Fruit fly (Drosophila melanogaster) whole organism, embryonic: ENCODE data around the gene nAChRalpha6.

Experiments
- Adf1 ChIP-seq: fragments of 200-800 bp; sonication (Bioruptor generic); IDR thresholded peaks from 2 replicates; pipeline ENCODE4 v1.3.6; 2022; ENCODE audit warnings: missing biosample characterization, missing genetic modification characterization
- Awh ChIP-seq: fragments of 200-800 bp; sonication (Bioruptor generic); IDR thresholded peaks from 2 replicates; pipeline ENCODE4, ENCODE4 v1.3.6; 2022; ENCODE audit warnings: missing biosample characterization, missing genetic modification characterization
- CG10321 ChIP-seq: fragments of 200-800 bp; sonication (Bioruptor generic); IDR thresholded peaks from 2 replicates; pipeline ENCODE4 v1.3.6; 2022; ENCODE audit warnings: missing biosample characterization, missing genetic modification characterization
- CG11504 ChIP-seq: fragments of 200-800 bp; sonication (Bioruptor generic); optimal IDR thresholded peaks from 3 replicates; lab custom pipeline; 2019; ENCODE audit warnings: missing biosample characterization, mild to moderate bottlenecking, missing genetic modification characterization, moderate library complexity
- CG11560 ChIP-seq: fragments of 200-800 bp; sonication (Bioruptor generic); IDR thresholded peaks from 3 replicates; pipeline ENCODE4 v1.3.6; 2022; ENCODE audit warnings: missing biosample characterization, missing genetic modification characterization
- CG12219 ChIP-seq: fragments of 200-800 bp; sonication (Bioruptor generic); optimal IDR thresholded peaks from 3 replicates; lab custom pipeline; 2018; ENCODE audit warnings: missing biosample characterization, mild to moderate bottlenecking, missing genetic modification characterization
- CG12942 ChIP-seq: fragments of 200-800 bp; sonication (Bioruptor generic); optimal IDR thresholded peaks from 3 replicates; lab custom pipeline; 2016; ENCODE audit warnings: missing biosample characterization, missing genetic modification characterization
- CG13123 ChIP-seq: fragments of 200-800 bp; sonication (Bioruptor generic); optimal IDR thresholded peaks from 2 replicates; lab custom pipeline; 2016; ENCODE audit warnings: missing biosample characterization, missing genetic modification characterization
- CG13624 ChIP-seq: fragments of 200-800 bp; sonication (Bioruptor generic); optimal IDR thresholded peaks from 2 replicates; lab custom pipeline; 2016; ENCODE audit warnings: missing biosample characterization, missing genetic modification characterization
- CG13894 ChIP-seq: fragments of 200-800 bp; sonication (Bioruptor generic); optimal IDR thresholded peaks from 3 replicates; lab custom pipeline; 2018; ENCODE audit warnings: missing biosample characterization, mild to moderate bottlenecking, missing genetic modification characterization, moderate library complexity
- CG17802 ChIP-seq: fragments of 200-800 bp; sonication (Bioruptor generic); optimal IDR thresholded peaks from 2 replicates; lab custom pipeline; 2018; ENCODE audit warnings: missing biosample characterization, mild to moderate bottlenecking, missing genetic modification characterization, moderate library complexity
- CG18011 ChIP-seq: fragments of 200-800 bp; sonication (Bioruptor generic); optimal IDR thresholded peaks from 2 replicates; lab custom pipeline; 2017; ENCODE audit warnings: missing biosample characterization, missing genetic modification characterization, mild to moderate bottlenecking, moderate library complexity, missing genotype
- CG1832 ChIP-seq: fragments of 200-800 bp; sonication (Bioruptor generic); optimal IDR thresholded peaks from 2 replicates; lab custom pipeline; 2017; ENCODE audit warnings: missing biosample characterization, mild to moderate bottlenecking, missing genetic modification characterization, inconsistent platforms
- CG2116 ChIP-seq: fragments of 200-800 bp; sonication (Bioruptor generic); optimal IDR thresholded peaks from 3 replicates; lab custom pipeline; 2018; ENCODE audit warnings: missing biosample characterization, mild to moderate bottlenecking, missing genetic modification characterization
- CG32772 ChIP-seq: fragments of 200-800 bp; sonication (Bioruptor generic); IDR thresholded peaks from 2 replicates; pipeline ENCODE4 v1.3.6; 2022; ENCODE audit warnings: missing biosample characterization, missing genetic modification characterization
- CG6272 ChIP-seq: fragments of 200-800 bp; sonication (Bioruptor generic); IDR thresholded peaks from 2 replicates; pipeline ENCODE4 v1.3.6; 2022; ENCODE audit warnings: missing biosample characterization, missing genetic modification characterization
- CG6791 ChIP-seq: fragments of 200-800 bp; sonication (Bioruptor generic); IDR thresholded peaks from 3 replicates; pipeline ENCODE4 v1.3.6; 2022; ENCODE audit warnings: missing biosample characterization, missing genetic modification characterization; ENCODE audit not compliant: partially characterized antibody
- CG6854 ChIP-seq: fragments of 200-800 bp; sonication (Bioruptor generic); optimal IDR thresholded peaks from 3 replicates; lab custom pipeline; 2017; ENCODE audit warnings: missing biosample characterization, mild to moderate bottlenecking, missing genetic modification characterization
- CG7745 ChIP-seq: fragments of 200-800 bp; sonication (Bioruptor generic); optimal IDR thresholded peaks from 2 replicates; lab custom pipeline; 2018; ENCODE audit warnings: missing biosample characterization, mild to moderate bottlenecking, missing genetic modification characterization, moderate library complexity
- CG7928 ChIP-seq: fragments of 200-800 bp; sonication (Bioruptor generic); optimal IDR thresholded peaks from 2 replicates; lab custom pipeline; 2017; ENCODE audit warnings: missing biosample characterization, mild to moderate bottlenecking, missing genetic modification characterization
- CG9817 ChIP-seq: fragments of 200-800 bp; sonication (Bioruptor generic); optimal IDR thresholded peaks from 2 replicates; lab custom pipeline; 2018; ENCODE audit warnings: missing biosample characterization, mild to moderate bottlenecking, missing genetic modification characterization, moderate library complexity
- CHES-1-like ChIP-seq: fragments of 200-800 bp; sonication (Bioruptor generic); optimal IDR thresholded peaks from 2 replicates; lab custom pipeline; 2016; ENCODE audit warnings: missing biosample characterization, missing genetic modification characterization
- Dek ChIP-seq: fragments of 200-800 bp; sonication (Bioruptor generic); optimal IDR thresholded peaks from 3 replicates; lab custom pipeline; 2019; ENCODE audit warnings: missing biosample characterization, mild to moderate bottlenecking, missing genetic modification characterization, moderate library complexity
- Dll ChIP-seq: fragments of 200-800 bp; sonication (Bioruptor generic); IDR thresholded peaks from 4 replicates; pipeline ENCODE4 v1.3.6; 2022; ENCODE audit warnings: missing biosample characterization, missing genetic modification characterization; ENCODE audit not compliant: partially characterized antibody
- Gug ChIP-seq: fragments of 200-800 bp; sonication (Bioruptor generic); IDR thresholded peaks from 4 replicates; pipeline ENCODE4 v1.3.6; 2022; ENCODE audit warnings: missing biosample characterization, missing genetic modification characterization
- H2.0 ChIP-seq: fragments of 200-800 bp; sonication (Bioruptor generic); IDR thresholded peaks from 2 replicates; pipeline ENCODE4 v1.3.6; 2022; ENCODE audit warnings: missing biosample characterization, missing genetic modification characterization
- Hand ChIP-seq: fragments of 200-800 bp; sonication (Bioruptor generic); optimal IDR thresholded peaks from 2 replicates; lab custom pipeline; 2017; ENCODE audit warnings: mild to moderate bottlenecking, missing biosample characterization, missing genetic modification reagents, missing genetic modification characterization
- MESR4 ChIP-seq: fragments of 200-800 bp; sonication (Bioruptor generic); optimal IDR thresholded peaks from 2 replicates; lab custom pipeline; 2018; ENCODE audit warnings: missing biosample characterization, mild to moderate bottlenecking, missing genetic modification characterization, moderate library complexity
- Med ChIP-seq: fragments of 200-800 bp; sonication (Bioruptor generic); peaks from one replicate; lab custom pipeline; 2016; ENCODE audit warnings: missing biosample characterization, missing genetic modification characterization, mild to moderate bottlenecking, inconsistent platforms, moderate library complexity
- Nf-YB ChIP-seq: fragments of 200-800 bp; sonication (Bioruptor generic); optimal IDR thresholded peaks from 3 replicates; lab custom pipeline; 2019; ENCODE audit warnings: missing biosample characterization, mild to moderate bottlenecking, missing genetic modification characterization, moderate library complexity
- Ptx1 ChIP-seq: fragments of 200-800 bp; sonication (Bioruptor generic); IDR thresholded peaks from 2 replicates; pipeline ENCODE4 v1.3.6; 2022; ENCODE audit warnings: missing biosample characterization, missing genetic modification characterization
- Stat92E ChIP-seq, 3 experiments: fragments of >200 bp in 2 of 3; fragments of 200-800 bp in 1 of 3; sonication (Bioruptor generic) in 1 of 3; optimal IDR thresholded peaks; 2 replicates each; lab custom pipeline; 2017 to 2019; ENCODE audit warnings: missing biosample characterization in 3 of 3, missing genetic modification characterization in 3 of 3, mild to moderate bottlenecking in 1 of 3, moderate library complexity in 1 of 3
- ab ChIP-seq: fragments of 200-800 bp; sonication (Bioruptor generic); optimal IDR thresholded peaks from 2 replicates; lab custom pipeline; 2016; ENCODE audit warnings: missing biosample characterization, missing genetic modification characterization
- bab2 ChIP-seq: fragments of 200-800 bp; sonication (Bioruptor generic); optimal IDR thresholded peaks from 2 replicates; lab custom pipeline; 2016; ENCODE audit warnings: missing biosample characterization, missing genetic modification characterization
- bigmax ChIP-seq: fragments of 200-800 bp; sonication (Bioruptor generic); optimal IDR thresholded peaks from 2 replicates; lab custom pipeline; 2018; ENCODE audit warnings: missing biosample characterization, mild to moderate bottlenecking, missing genetic modification characterization
- cas ChIP-seq: fragments of 200-800 bp; sonication (Bioruptor generic); IDR thresholded peaks from 2 replicates; pipeline ENCODE4 v1.3.6; 2022; ENCODE audit warnings: missing biosample characterization, missing genetic modification characterization
- caup ChIP-seq: fragments of 200-800 bp; sonication (Bioruptor generic); optimal IDR thresholded peaks from 3 replicates; lab custom pipeline; 2017; ENCODE audit warnings: missing biosample characterization, mild to moderate bottlenecking, missing genetic modification characterization, moderate library complexity; ENCODE audit not compliant: severe bottlenecking
- corto ChIP-seq: fragments of 200-800 bp; sonication (Bioruptor generic); optimal IDR thresholded peaks from 2 replicates; lab custom pipeline; 2016; ENCODE audit warnings: missing biosample characterization, mild to moderate bottlenecking, missing genetic modification characterization, moderate library complexity
- da ChIP-seq: fragments of 200-800 bp; sonication (Bioruptor generic); optimal IDR thresholded peaks from 2 replicates; lab custom pipeline; 2016; ENCODE audit warnings: missing biosample characterization, missing genetic modification characterization
- ftz-f1 ChIP-seq: fragments of 200-800 bp; sonication (Bioruptor generic); optimal IDR thresholded peaks from 2 replicates; lab custom pipeline; 2016; ENCODE audit warnings: missing biosample characterization, missing genetic modification characterization
- gcm ChIP-seq: fragments of 200-800 bp; sonication (Bioruptor generic); optimal IDR thresholded peaks from 2 replicates; lab custom pipeline; 2019; ENCODE audit warnings: missing biosample characterization, mild to moderate bottlenecking, missing genetic modification characterization, moderate library complexity
- grau ChIP-seq: fragments of 200-800 bp; optimal IDR thresholded peaks from 3 replicates; lab custom pipeline; 2019; ENCODE audit warnings: missing biosample characterization, mild to moderate bottlenecking, missing genetic modification characterization, moderate library complexity
- mam ChIP-seq: fragments of 200-800 bp; sonication (Bioruptor generic); optimal IDR thresholded peaks from 3 replicates; lab custom pipeline; 2016; ENCODE audit warnings: missing biosample characterization, missing genetic modification characterization
- mirr ChIP-seq: fragments of 200-800 bp; sonication (Bioruptor generic); optimal IDR thresholded peaks from 3 replicates; lab custom pipeline; 2018; ENCODE audit warnings: missing biosample characterization, mild to moderate bottlenecking, missing genetic modification characterization
- nom ChIP-seq: fragments of 200-800 bp; sonication (Bioruptor generic); optimal IDR thresholded peaks from 2 replicates; lab custom pipeline; 2017; ENCODE audit warnings: missing biosample characterization, missing genetic modification characterization, mild to moderate bottlenecking, moderate library complexity, missing genetic modification reagents
- phol ChIP-seq: fragments of 200-800 bp; sonication (Bioruptor generic); optimal IDR thresholded peaks from 3 replicates; lab custom pipeline; 2018; ENCODE audit warnings: missing biosample characterization, mild to moderate bottlenecking, missing genetic modification characterization, moderate library complexity
- pnt ChIP-seq: fragments of 200-800 bp; sonication (Bioruptor generic); optimal IDR thresholded peaks from 3 replicates; lab custom pipeline; 2016; ENCODE audit warnings: missing biosample characterization, missing genetic modification characterization
- sim ChIP-seq: fragments of 200-800 bp; sonication (Bioruptor generic); IDR thresholded peaks from 2 replicates; pipeline ENCODE4 v1.3.6; 2022; ENCODE audit warnings: missing biosample characterization, missing genetic modification characterization
- stc ChIP-seq: fragments of 200-800 bp; sonication (Bioruptor generic); IDR thresholded peaks from 2 replicates; pipeline ENCODE4 v1.3.6; 2022; ENCODE audit warnings: missing biosample characterization, missing genetic modification characterization
- tna ChIP-seq: fragments of 200-800 bp; sonication (Bioruptor generic); IDR thresholded peaks from 2 replicates; pipeline ENCODE4 v1.3.6; 2022; ENCODE audit warnings: missing biosample characterization, missing genetic modification characterization; ENCODE audit not compliant: partially characterized antibody
- tx ChIP-seq: fragments of 200-800 bp; sonication (Bioruptor generic); optimal IDR thresholded peaks from 2 replicates; lab custom pipeline; 2016; ENCODE audit warnings: missing biosample characterization, missing genetic modification characterization

Gene nAChRalpha6

dm6 chr2L:9887856-9888269 lies 1.8 kb upstream of the nAChRalpha6 start, which contains the start of gene Fkbp59 (continued):
- TF ChIP-seq phol (tag; lab: Kevin White, UChicago), result peak; percentile 12
- TF ChIP-seq Nf-YB (GFP tag; lab: Kevin White, UChicago), result no peak
- no peak for TF ChIP-seq CG32772 (GFP tag; lab: Robert Waterston, UW)
- TF ChIP-seq CG13894 (tag; lab: Kevin White, UChicago), result peak; percentile 25
- TF ChIP-seq sim (GFP tag; lab: Robert Waterston, UW), result no peak
- TF ChIP-seq cas, result no peak
- peak; percentile 62; the same call in 3 of the 4 replicates for TF ChIP-seq Dll
- TF ChIP-seq nom (GFP tag; lab: Kevin White, UChicago), result peak; percentile 22
- TF ChIP-seq Gug, result no peak
- peak; percentile 22 for TF ChIP-seq grau (tag; lab: Kevin White, UChicago)
- TF ChIP-seq ab, result no peak
- TF ChIP-seq H2.0 (GFP tag; lab: Robert Waterston, UW), result no peak
- peak; percentile 66 for TF ChIP-seq MESR4 (GFP tag; lab: Kevin White, UChicago)
- TF ChIP-seq Dek (tag; lab: Kevin White, UChicago), result no peak
- no peak for TF ChIP-seq Adf1 (GFP tag; lab: Robert Waterston, UW)
- TF ChIP-seq CG12219 (GFP tag; lab: Kevin White, UChicago), result no peak
- TF ChIP-seq Med (GFP tag; lab: Kevin White, UChicago), result peak; percentile 64
- no peak for TF ChIP-seq CG11560
- no peak for TF ChIP-seq CG9817 (tag; lab: Kevin White, UChicago)
- no peak for TF ChIP-seq Awh (GFP tag; lab: Robert Waterston, UW)
- TF ChIP-seq stc (GFP tag; lab: Robert Waterston, UW), result no peak
- no peak for TF ChIP-seq CG13624 (GFP tag; lab: Kevin White, UChicago)
- TF ChIP-seq pnt, result no peak
- no peak for TF ChIP-seq tx (GFP tag; lab: Kevin White, UChicago)
- TF ChIP-seq CHES-1-like (GFP tag; lab: Kevin White, UChicago), result no peak
- no peak for TF ChIP-seq da (GFP tag; lab: Kevin White, UChicago)
- no peak for TF ChIP-seq Hand (GFP tag; lab: Kevin White, UChicago)
- no peak for TF ChIP-seq mirr (GFP tag; lab: Kevin White, UChicago)
- TF ChIP-seq CG6854 (GFP tag; lab: Kevin White, UChicago), result no peak
- TF ChIP-seq CG18011 (GFP tag; lab: Kevin White, UChicago), result no peak
- TF ChIP-seq CG10321 (GFP tag; lab: Robert Waterston, UW), result no peak
- TF ChIP-seq bab2, result no peak
- peak; percentile 99 for TF ChIP-seq tna (GFP tag; lab: Robert Waterston, UW)
- no peak for TF ChIP-seq CG13123
- no peak for TF ChIP-seq CG7928 (GFP tag; lab: Kevin White, UChicago)
- TF ChIP-seq gcm (GFP tag; lab: Kevin White, UChicago), result no peak
- TF ChIP-seq CG7745 (tag; lab: Kevin White, UChicago), result no peak
- TF ChIP-seq CG11504 (tag; lab: Kevin White, UChicago), result no peak
- TF ChIP-seq CG17802, result no peak
- no peak for TF ChIP-seq mam
- no peak for TF ChIP-seq CG12942 (GFP tag; lab: Kevin White, UChicago)
- TF ChIP-seq corto (GFP tag; lab: Kevin White, UChicago), result no peak
- TF ChIP-seq Ptx1 (GFP tag; lab: Robert Waterston, UW), result no peak
- TF ChIP-seq ftz-f1 (GFP tag; lab: Kevin White, UChicago), result no peak
- TF ChIP-seq Stat92E (GFP tag; optimal IDR thresholded peaks at IDR 0.05; lab: Kevin White, UChicago), result no peak
- peak; percentile 33 for TF ChIP-seq CG2116 (GFP tag; lab: Kevin White, UChicago)
- TF ChIP-seq bigmax (GFP tag; lab: Kevin White, UChicago), result no peak
- TF ChIP-seq CG6272, result no peak
- no peak for TF ChIP-seq CG1832 (GFP tag; lab: Kevin White, UChicago)
- no peak for TF ChIP-seq caup (GFP tag; lab: Kevin White, UChicago)
- TF ChIP-seq CG6791, result peak; percentile 94
